Fruit fly (Drosophila melanogaster) whole organism, pupa: ENCODE data around the gene Ca-Ma2d.
A peak's percentile ranks its signal among the peaks of the same experiment; 100 is the strongest.

ENCODE experiments used
- CG10348 ChIP-seq: fragments of 200-800 bp; sonication (Bioruptor generic); IDR thresholded peaks from 2 replicates; pipeline ENCODE4 v1.3.6; 2022; ENCODE audit warnings: missing biosample characterization, missing genetic modification characterization
- CG12605 ChIP-seq: fragments of 200-800 bp; sonication (Bioruptor generic); IDR thresholded peaks from 2 replicates; pipeline ENCODE4 v1.3.6; 2022; ENCODE audit warnings: missing biosample characterization, missing genetic modification characterization
- CG13204 ChIP-seq: fragments of 200-800 bp; sonication (Bioruptor generic); optimal IDR thresholded peaks from 2 replicates; lab custom pipeline; 2018; ENCODE audit warnings: missing biosample characterization, mild to moderate bottlenecking, missing genetic modification characterization, moderate library complexity
- CG14655 ChIP-seq: fragments of 200-800 bp; sonication (Bioruptor generic); optimal IDR thresholded peaks from 3 replicates; lab custom pipeline; 2017; ENCODE audit warnings: mild to moderate bottlenecking, missing biosample characterization, missing genetic modification reagents, missing genetic modification characterization
- CG15710 ChIP-seq: fragments of 200-800 bp; sonication (Bioruptor generic); optimal IDR thresholded peaks from 2 replicates; lab custom pipeline; 2018; ENCODE audit warnings: missing biosample characterization, mild to moderate bottlenecking, missing genetic modification characterization, moderate library complexity
- CG17806 ChIP-seq: fragments of 200-800 bp; sonication (Bioruptor generic); optimal IDR thresholded peaks from 2 replicates; lab custom pipeline; 2018; ENCODE audit warnings: missing biosample characterization, mild to moderate bottlenecking, missing genetic modification characterization, moderate library complexity
- CG32121 ChIP-seq: fragments of 200-800 bp; sonication (Bioruptor generic); IDR thresholded peaks from 2 replicates; pipeline ENCODE4 v1.3.6; 2022; ENCODE audit warnings: missing biosample characterization, missing genetic modification characterization
- CG34367 ChIP-seq: fragments of 200-800 bp; sonication (Bioruptor generic); optimal IDR thresholded peaks from 2 replicates; lab custom pipeline; 2018; ENCODE audit warnings: missing biosample characterization, mild to moderate bottlenecking, missing genetic modification characterization
- CG4496 ChIP-seq: fragments of 200-800 bp; sonication (Bioruptor generic); IDR thresholded peaks from 3 replicates; pipeline ENCODE4 v1.3.6; 2022; ENCODE audit warnings: missing biosample characterization, missing genetic modification characterization
- CG8159 ChIP-seq: fragments of 200-800 bp; sonication (Bioruptor generic); optimal IDR thresholded peaks from 3 replicates; lab custom pipeline; 2018; ENCODE audit warnings: missing biosample characterization, mild to moderate bottlenecking, missing genetic modification characterization, moderate library complexity
- CG8301 ChIP-seq: fragments of 200-800 bp; sonication (Bioruptor generic); optimal IDR thresholded peaks from 2 replicates; lab custom pipeline; 2018; ENCODE audit warnings: missing biosample characterization, mild to moderate bottlenecking, missing genetic modification characterization
- CG9948 ChIP-seq: fragments of 200-800 bp; sonication (Bioruptor generic); optimal IDR thresholded peaks from 2 replicates; lab custom pipeline; 2018; ENCODE audit warnings: missing biosample characterization, mild to moderate bottlenecking, missing genetic modification characterization, moderate library complexity
- D1 ChIP-seq: fragments of 200-800 bp; sonication (Bioruptor generic); optimal IDR thresholded peaks from 2 replicates; lab custom pipeline; 2018; ENCODE audit warnings: missing biosample characterization, mild to moderate bottlenecking, missing genetic modification characterization, moderate library complexity
- EcR ChIP-seq: fragments of 200-800 bp; sonication (Bioruptor generic); optimal IDR thresholded peaks from 3 replicates; lab custom pipeline; 2019; ENCODE audit warnings: missing biosample characterization, missing genetic modification characterization, mild to moderate bottlenecking, moderate library complexity, missing genetic modification reagents
- Ets98B ChIP-seq: fragments of 200-800 bp; sonication (Bioruptor generic); IDR thresholded peaks from 2 replicates; pipeline ENCODE4 v1.3.6; 2022; ENCODE audit warnings: missing biosample characterization, missing genetic modification characterization
- Pif1A ChIP-seq: fragments of 200-800 bp; sonication (Bioruptor generic); optimal IDR thresholded peaks from 3 replicates; lab custom pipeline; 2016; ENCODE audit warnings: missing biosample characterization, missing genetic modification characterization
- Pif1B ChIP-seq: fragments of 200-800 bp; sonication (Bioruptor generic); optimal IDR thresholded peaks from 3 replicates; lab custom pipeline; 2016; ENCODE audit warnings: missing biosample characterization, missing genetic modification characterization
- Snoo ChIP-seq: fragments of 200-800 bp; sonication (Bioruptor generic); optimal IDR thresholded peaks from 3 replicates; lab custom pipeline; 2017; ENCODE audit warnings: missing biosample characterization, mild to moderate bottlenecking, missing genetic modification characterization, inconsistent platforms
- fd96Ca ChIP-seq: fragments of 200-800 bp; sonication (Bioruptor generic); IDR thresholded peaks from 3 replicates; pipeline ENCODE4 v1.3.6; 2022; ENCODE audit warnings: missing biosample characterization, missing genetic modification characterization
- gl ChIP-seq: fragments of 200-800 bp; sonication (Bioruptor generic); optimal IDR thresholded peaks from 2 replicates; lab custom pipeline; 2018; ENCODE audit warnings: missing biosample characterization, mild to moderate bottlenecking, missing genetic modification characterization
- rn ChIP-seq: fragments of 200-800 bp; sonication (Bioruptor generic); IDR thresholded peaks from 2 replicates; pipeline ENCODE4 v1.3.6; 2022; ENCODE audit warnings: missing biosample characterization, missing genetic modification characterization

The Ca-Ma2d gene

dm6 chr2L:16284306-16285299 lies 53.3 kb downstream of the Ca-Ma2d start:
- TF ChIP-seq gl (tag; lab: Kevin White, UChicago) (peak; percentile 30), Ets98B (GFP tag; lab: Robert Waterston, UW) (no peak), CG13204 (GFP tag; lab: Kevin White, UChicago) (peak; percentile 68), CG17806 (peak; percentile 34), D1 (tag; lab: Kevin White, UChicago) (peak; percentile 48), CG8301 (tag; lab: Kevin White, UChicago) (peak; percentile 65), Snoo (tag; lab: Kevin White, UChicago) (peak; percentile 70), CG15710 (tag; lab: Kevin White, UChicago) (peak; percentile 52), rn (GFP tag; lab: Robert Waterston, UW) (no peak), fd96Ca (GFP tag; lab: Robert Waterston, UW) (no peak), CG10348 (GFP tag; lab: Robert Waterston, UW) (no peak), CG9948 (tag; lab: Kevin White, UChicago) (peak; percentile 33), CG14655 (peak; percentile 64), CG34367 (tag; lab: Kevin White, UChicago) (peak; percentile 38), Pif1B (GFP tag; lab: Kevin White, UChicago) (peak; percentile 45), CG32121 (GFP tag; lab: Robert Waterston, UW) (no peak), CG12605 (GFP tag; lab: Robert Waterston, UW) (no peak), EcR (peak; percentile 60), CG4496 (GFP tag; lab: Robert Waterston, UW) (no peak), CG8159 (tag; lab: Kevin White, UChicago) (peak; percentile 65), Pif1A (GFP tag; lab: Kevin White, UChicago) (peak; percentile 65)

dm6 chr2L:16285692-16286359 lies 54.6 kb downstream of the Ca-Ma2d start:
- TF ChIP-seq CG12605 (GFP tag; lab: Robert Waterston, UW) (no peak), CG10348 (GFP tag; lab: Robert Waterston, UW) (no peak), CG34367 (tag; lab: Kevin White, UChicago) (peak; percentile 83), Ets98B (GFP tag; lab: Robert Waterston, UW) (no peak), Snoo (tag; lab: Kevin White, UChicago) (peak; percentile 86), CG8301 (tag; lab: Kevin White, UChicago) (peak; percentile 83), CG15710 (tag; lab: Kevin White, UChicago) (peak; percentile 84), CG4496 (GFP tag; lab: Robert Waterston, UW) (no peak), D1 (tag; lab: Kevin White, UChicago) (peak; percentile 22), gl (tag; lab: Kevin White, UChicago) (peak; percentile 70), CG17806 (peak; percentile 92), CG32121 (GFP tag; lab: Robert Waterston, UW) (no peak), Pif1B (GFP tag; lab: Kevin White, UChicago) (peak; percentile 87), Pif1A (GFP tag; lab: Kevin White, UChicago) (peak; percentile 77), CG13204 (GFP tag; lab: Kevin White, UChicago) (peak; percentile 39), rn (GFP tag; lab: Robert Waterston, UW) (no peak), CG9948 (tag; lab: Kevin White, UChicago) (peak; percentile 87), CG8159 (tag; lab: Kevin White, UChicago) (peak; percentile 90), CG14655 (peak; percentile 86), fd96Ca (GFP tag; lab: Robert Waterston, UW) (no peak), EcR (no peak)

- TF ChIP-seq CG10348 (GFP tag; lab: Robert Waterston, UW) (no peak), CG4496 (GFP tag; lab: Robert Waterston, UW) (no peak), EcR (peak; percentile 57), Ets98B (GFP tag; lab: Robert Waterston, UW) (no peak), Pif1B (GFP tag; lab: Kevin White, UChicago) (peak; percentile 79), D1 (tag; lab: Kevin White, UChicago) (no peak), CG14655 (peak; percentile 81), CG8159 (tag; lab: Kevin White, UChicago) (peak; percentile 80), Snoo (tag; lab: Kevin White, UChicago) (peak; percentile 49), fd96Ca (GFP tag; lab: Robert Waterston, UW) (no peak), CG12605 (GFP tag; lab: Robert Waterston, UW) (no peak), gl (tag; lab: Kevin White, UChicago) (peak; percentile 76), Pif1A (GFP tag; lab: Kevin White, UChicago) (peak; percentile 83), CG15710 (tag; lab: Kevin White, UChicago) (peak; percentile 62), CG8301 (tag; lab: Kevin White, UChicago) (peak; percentile 79), CG9948 (tag; lab: Kevin White, UChicago) (peak; percentile 74), CG32121 (GFP tag; lab: Robert Waterston, UW) (no peak), CG13204 (GFP tag; lab: Kevin White, UChicago) (peak; percentile 71), CG17806 (peak; percentile 75), CG34367 (tag; lab: Kevin White, UChicago) (peak; percentile 60), rn (GFP tag; lab: Robert Waterston, UW) (no peak)
Measured at dm6 chr2L:16286360-16287005, 55.2 kb downstream of the Ca-Ma2d start.
